Worm (Caenorhabditis elegans) whole organism, L4 larva: ENCODE data around the gene cnt-1.

ENCODE experiments used
- T20F7.1 ChIP-seq: fragments of 200-800 bp; sonication (Bioruptor generic); optimal IDR thresholded peaks from 2 replicates; lab custom pipeline; 2018; ENCODE audit warnings: mild to moderate bottlenecking, missing genetic modification characterization, missing compliant biosample characterization
- Y105C5A.15 ChIP-seq: fragments of 200-800 bp; sonication (Bioruptor generic); IDR thresholded peaks from 2 replicates; pipeline ENCODE4 v1.3.6; 2022; ENCODE audit warnings: missing genetic modification characterization, missing compliant biosample characterization
- ZK546.5 ChIP-seq, 2 experiments: sonication (generic microtip); optimal IDR thresholded peaks; 2 replicates each; lab custom pipeline; 2017; ENCODE audit warnings: missing biosample characterization in 2 of 2, missing genetic modification characterization in 2 of 2
- aha-1 ChIP-seq: fragments of 150-350 bp; peaks from one replicate; lab custom pipeline; 2014; ENCODE audit warnings: missing biosample characterization, missing genetic modification characterization
- aly-2 ChIP-seq: sonication (generic microtip); optimal IDR thresholded peaks from 2 replicates; lab custom pipeline; 2018; ENCODE audit warnings: missing biosample characterization, missing genetic modification characterization
- arid-1 ChIP-seq: fragments of 200-800 bp; sonication (Bioruptor generic); conservative IDR thresholded peaks from 2 replicates; pipeline ENCODE4 v1.3.6; 2022; ENCODE audit warnings: missing genetic modification reagents, missing genetic modification characterization, missing compliant biosample characterization
- ceh-44 ChIP-seq: fragments of 200-800 bp; sonication (Bioruptor generic); IDR thresholded peaks from 2 replicates; pipeline ENCODE4 v1.3.6; 2022; ENCODE audit warnings: missing genetic modification reagents, missing genetic modification characterization, missing compliant biosample characterization
- ctbp-1 ChIP-seq: fragments of 200-800 bp; sonication (Bioruptor generic); IDR thresholded peaks from 2 replicates; pipeline ENCODE4 v1.3.6; 2022; ENCODE audit warnings: missing genetic modification reagents, missing genetic modification characterization, missing compliant biosample characterization
- daf-19 ChIP-seq: fragments of 200-800 bp; sonication (Bioruptor generic); conservative IDR thresholded peaks from 2 replicates; pipeline ENCODE4 v1.3.6; 2022; ENCODE audit warnings: missing genetic modification characterization, missing compliant biosample characterization
- duxl-1 ChIP-seq: sonication (generic microtip); optimal IDR thresholded peaks from 2 replicates; lab custom pipeline; 2016; ENCODE audit warnings: mild to moderate bottlenecking, missing genetic modification characterization, moderate library complexity, missing compliant biosample characterization; ENCODE audit not compliant: poor library complexity
- dve-1 ChIP-seq: sonication (generic microtip); optimal IDR thresholded peaks from 2 replicates; lab custom pipeline; 2017; ENCODE audit warnings: antibody characterized with exemption, mild to moderate bottlenecking, missing genetic modification characterization, missing compliant biosample characterization; ENCODE audit not compliant: insufficient read depth
- egl-43 ChIP-seq: fragments of 200-800 bp; sonication (Bioruptor generic); IDR thresholded peaks from 2 replicates; pipeline ENCODE4 v1.3.6; 2022; ENCODE audit warnings: missing genetic modification reagents, missing genetic modification characterization, missing compliant biosample characterization
- fos-1 ChIP-seq: fragments of 150-350 bp; optimal IDR thresholded peaks from 2 replicates; lab custom pipeline; 2014; ENCODE audit warnings: missing biosample characterization, missing genetic modification characterization
- hif-1 ChIP-seq, 2 experiments: sonication (generic microtip); optimal IDR thresholded peaks; 2 replicates each; lab custom pipeline; 2016 to 2017; ENCODE audit warnings: missing compliant biosample characterization in 2 of 2, missing genetic modification characterization in 2 of 2, missing genetic modification reagents in 2 of 2, missing genotype in 2 of 2, mild to moderate bottlenecking in 1 of 2
- hlh-11 ChIP-seq: fragments of 200-800 bp; sonication (Bioruptor generic); optimal IDR thresholded peaks from 2 replicates; lab custom pipeline; 2018; ENCODE audit warnings: mild to moderate bottlenecking, missing genetic modification characterization, missing compliant biosample characterization
- hlh-30 ChIP-seq: sonication (generic microtip); optimal IDR thresholded peaks from 2 replicates; lab custom pipeline; 2017; ENCODE audit warnings: antibody characterized with exemption, mild to moderate bottlenecking, missing genetic modification characterization, missing compliant biosample characterization; ENCODE audit not compliant: insufficient read depth
- hmg-1.1 ChIP-seq: fragments of 200-800 bp; sonication (Bioruptor generic); IDR thresholded peaks from 2 replicates; pipeline ENCODE4 v1.3.6; 2022; ENCODE audit warnings: missing genetic modification reagents, missing genetic modification characterization, missing compliant biosample characterization
- lin-15B ChIP-seq: fragments of 150-350 bp; sonication (generic microtip); optimal IDR thresholded peaks from 3 replicates; lab custom pipeline; 2014; ENCODE audit warnings: missing biosample characterization, missing genetic modification characterization
- lin-38 ChIP-seq: fragments of 200-800 bp; sonication (Bioruptor generic); IDR thresholded peaks from 2 replicates; pipeline ENCODE4 v1.3.6; 2022; ENCODE audit warnings: missing genetic modification reagents, missing genetic modification characterization, missing compliant biosample characterization
- lsy-2 ChIP-seq, 2 experiments: fragments of 150-350 bp in 1 of 2; sonication (generic microtip) in 1 of 2; optimal IDR thresholded peaks; 2 replicates each; lab custom pipeline; 2014 to 2017; ENCODE audit warnings: missing biosample characterization in 2 of 2, missing genetic modification characterization in 2 of 2
- mep-1 ChIP-seq: fragments of 150-350 bp; sonication (generic microtip); optimal IDR thresholded peaks from 3 replicates; lab custom pipeline; 2014; ENCODE audit warnings: missing biosample characterization, missing genetic modification characterization
- mes-2 ChIP-seq: sonication (generic microtip); optimal IDR thresholded peaks from 2 replicates; lab custom pipeline; 2016; ENCODE audit warnings: missing genotype, mild to moderate bottlenecking, missing genetic modification characterization, missing compliant biosample characterization; ENCODE audit not compliant: poor library complexity, severe bottlenecking
- mxl-2 ChIP-seq: fragments of 200-800 bp; sonication (Bioruptor generic); conservative IDR thresholded peaks from 2 replicates; pipeline ENCODE4 v1.3.6; 2022; ENCODE audit warnings: missing genetic modification reagents, missing genetic modification characterization, missing compliant biosample characterization
- nhr-25 ChIP-seq: sonication (generic microtip); optimal IDR thresholded peaks from 2 replicates; lab custom pipeline; 2017; ENCODE audit warnings: missing genetic modification characterization, mild to moderate bottlenecking, missing compliant biosample characterization, antibody characterized with exemption, moderate library complexity, borderline replicate concordance; ENCODE audit not compliant: insufficient read depth
- php-3 ChIP-seq: fragments of 200-800 bp; sonication (Bioruptor generic); IDR thresholded peaks from 2 replicates; pipeline ENCODE4 v1.3.6; 2022; ENCODE audit warnings: missing genetic modification reagents, missing genetic modification characterization, missing compliant biosample characterization
- pqm-1 ChIP-seq: sonication (generic microtip); optimal IDR thresholded peaks from 2 replicates; lab custom pipeline; 2017; ENCODE audit warnings: missing biosample characterization, missing genetic modification characterization
- saeg-2 ChIP-seq: fragments of 200-800 bp; sonication (Bioruptor generic); IDR thresholded peaks from 2 replicates; pipeline ENCODE4 v1.3.6; 2022; ENCODE audit warnings: missing genetic modification reagents, missing genetic modification characterization, missing compliant biosample characterization
- set-16 ChIP-seq: fragments of 200-800 bp; sonication (Bioruptor generic); IDR thresholded peaks from 2 replicates; pipeline ENCODE4 v1.3.6; 2022; ENCODE audit warnings: missing genetic modification reagents, missing genetic modification characterization, missing compliant biosample characterization
- tra-1 ChIP-seq: fragments of 200-800 bp; sonication (Bioruptor generic); IDR thresholded peaks from 2 replicates; pipeline ENCODE4 v1.3.6; 2022; ENCODE audit warnings: missing genetic modification reagents, missing genetic modification characterization, missing compliant biosample characterization
- unc-130 ChIP-seq: sonication (generic microtip); optimal IDR thresholded peaks from 2 replicates; lab custom pipeline; 2016; ENCODE audit warnings: missing genetic modification reagents, missing genetic modification characterization, missing compliant biosample characterization
- unc-62 ChIP-seq, 3 experiments: fragments of 150-350 bp in 1 of 3; sonication (generic microtip); optimal IDR thresholded peaks in 2 of 3; peaks in 1 of 3; 1 replicate in 1 of 3; 2 replicates in 2 of 3; lab custom pipeline; 2014 to 2017; ENCODE audit warnings: missing biosample characterization in 3 of 3, missing genetic modification characterization in 3 of 3, missing genetic modification reagents in 3 of 3, missing genotype in 1 of 3
- zip-2 ChIP-seq: fragments of 150-350 bp; optimal IDR thresholded peaks from 2 replicates; lab custom pipeline; 2014; ENCODE audit warnings: missing biosample characterization, missing genetic modification characterization
- ztf-11 ChIP-seq: fragments of 150-350 bp; optimal IDR thresholded peaks from 2 replicates; lab custom pipeline; 2014; ENCODE audit warnings: missing biosample characterization, missing genetic modification characterization

cnt-1 gene

DNA sequence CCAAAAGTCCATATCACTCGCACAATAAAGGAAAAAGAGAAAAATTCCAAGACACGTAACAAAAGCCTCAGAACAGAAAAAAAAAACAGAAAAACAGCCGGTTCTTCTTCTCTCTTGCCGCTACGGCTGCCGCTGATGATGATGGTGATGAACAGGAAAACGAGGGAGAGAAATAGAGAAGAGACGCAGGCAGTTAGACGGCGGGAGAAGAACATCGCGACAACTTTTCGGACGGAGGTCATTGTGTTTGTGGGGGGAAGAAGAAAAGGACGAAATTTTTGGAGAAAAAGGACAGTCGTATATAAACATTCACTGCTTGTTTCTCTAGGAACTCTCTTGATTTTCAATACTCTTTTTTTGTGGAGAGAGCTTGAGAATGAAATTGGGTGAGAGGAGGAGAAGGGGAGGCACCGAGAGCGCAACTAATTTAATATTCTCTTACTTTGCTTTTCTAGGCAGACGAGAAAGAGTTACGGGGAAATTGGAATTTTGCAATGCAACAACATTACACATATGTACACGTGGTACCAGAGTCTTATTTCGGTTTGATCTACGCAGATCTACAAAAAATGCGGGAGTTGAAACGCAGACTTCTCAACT is 1.0 kb upstream of the cnt-1 start (continued):
- 0 out of 2 replicates have a peak, but pooled peaks have one; percentile 50 for TF ChIP-seq tra-1
- TF ChIP-seq hif-1 (tag; optimal IDR thresholded peaks at IDR 0.05; lab: Kevin White, UChicago), result peak in 1 of 2 experiments; percentile 57
- peak; percentile 41 for TF ChIP-seq lin-38
- no peak for TF ChIP-seq ztf-11
- TF ChIP-seq hlh-30 (tag; lab: Kevin White, UChicago), result peak; percentile 47

DNA sequence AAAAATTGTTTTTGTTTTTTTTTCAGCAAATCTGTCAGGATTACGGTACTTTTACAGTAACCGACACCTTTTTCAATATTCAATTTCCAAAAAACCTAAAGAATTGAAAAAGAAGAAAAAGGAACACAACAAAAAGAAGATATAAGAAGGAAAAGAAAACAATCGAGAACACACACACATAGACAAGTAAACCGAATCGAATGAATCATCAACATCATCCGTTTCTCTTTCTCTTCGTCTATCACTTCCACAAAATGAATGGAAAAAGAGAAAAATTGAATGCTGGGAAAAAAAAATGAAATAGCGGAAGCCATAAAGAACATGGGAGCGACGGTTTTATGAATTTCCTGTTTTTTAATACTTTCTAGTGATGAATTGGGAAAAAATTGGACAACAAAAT is 7.2 kb downstream of the cnt-1 start:
- no peak for TF ChIP-seq aly-2
- peak; percentile 52 for TF ChIP-seq dve-1
- TF ChIP-seq lsy-2 (tag; optimal IDR thresholded peaks at IDR 0.05; lab: Kevin White, UChicago), result peak in 1 of 2 experiments; percentile 33

- TF ChIP-seq dve-1, result peak; percentile 47
- peak; percentile 34 for TF ChIP-seq pqm-1 (tag; lab: Kevin White, UChicago)
- TF ChIP-seq ZK546.5 (tag; optimal IDR thresholded peaks at IDR 0.05; lab: Kevin White, UChicago), result no peak
Measured at ce11 chrII:12080015-12080414, 8.7 kb downstream of the cnt-1 start.

DNA sequence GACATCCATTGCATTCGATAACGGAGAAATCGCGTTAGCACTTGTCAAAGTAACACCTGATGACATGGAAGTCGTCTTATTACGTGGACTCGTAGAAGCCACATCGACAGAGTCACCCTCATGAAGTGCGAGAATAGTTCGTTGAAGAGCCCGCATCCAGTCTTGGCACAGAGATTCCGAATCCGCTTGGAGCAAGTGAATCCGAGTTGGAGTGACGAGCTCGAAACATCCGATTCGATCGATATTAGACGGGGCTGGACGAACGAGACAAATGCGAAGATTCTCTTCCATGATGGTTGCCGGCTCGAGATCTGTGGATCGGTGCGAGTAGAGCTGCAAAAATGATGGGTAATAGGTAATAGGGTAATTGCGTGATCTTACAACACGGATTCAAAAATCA is 11.4 kb downstream of the cnt-1 start:
- TF ChIP-seq unc-62 (GFP tag; optimal IDR thresholded peaks at IDR 0.05 in 1 of 2; lab: Kevin White, UChicago), result peak in 1 of 2 experiments; percentile 98
- no peak for TF ChIP-seq unc-62 (tag; optimal IDR thresholded peaks at IDR 0.05; lab: Kevin White, UChicago)
- TF ChIP-seq saeg-2, result no peak

- TF ChIP-seq duxl-1 (tag; lab: Kevin White, UChicago) (no peak), set-16 (GFP tag; lab: Robert Waterston, UW) (peak; percentile 41; the same call in 1 of the 2 replicates), lin-38 (peak; percentile 19; the same call in 1 of the 2 replicates)
Measured at ce11 chrII:12076355-12076754, 12.3 kb downstream of the cnt-1 start.

DNA sequence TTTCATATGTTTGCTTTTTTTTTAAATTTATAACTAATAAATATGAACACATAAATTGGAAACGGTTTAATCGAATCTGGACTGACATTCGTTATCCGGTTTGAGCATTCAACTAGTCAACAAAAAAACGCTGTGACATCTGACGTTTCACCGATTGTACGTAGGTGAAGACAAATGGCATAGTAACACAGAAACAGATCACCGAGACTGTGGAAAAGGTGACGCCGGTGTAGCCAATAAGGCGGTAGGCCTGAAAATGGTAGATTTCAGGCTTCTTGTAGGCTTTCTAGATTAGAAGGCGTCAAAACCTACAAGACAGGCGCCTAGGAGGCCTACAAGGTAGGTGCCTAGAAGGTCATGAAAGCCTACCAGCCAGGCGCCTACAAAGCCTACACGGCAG is 17.4 kb downstream of the cnt-1 start:
- TF ChIP-seq aha-1 (tag; lab: Kevin White, UChicago), result peak; percentile 97
- no peak for TF ChIP-seq daf-19
- TF ChIP-seq, all 104 proteins: peak for 1

- TF ChIP-seq unc-130 (GFP tag; lab: Kevin White, UChicago) (no peak), hmg-1.1 (no peak), nhr-25 (tag; lab: Kevin White, UChicago) (no peak), fos-1 (tag; lab: Kevin White, UChicago) (no peak), mep-1 (tag; lab: Kevin White, UChicago) (no peak), php-3 (GFP tag; lab: Robert Waterston, UW) (no peak), ctbp-1 (GFP tag; lab: Robert Waterston, UW) (no peak), daf-19 (no peak), zip-2 (tag; lab: Kevin White, UChicago) (no peak), arid-1 (no peak), Y105C5A.15 (GFP tag; lab: Robert Waterston, UW) (no peak), mxl-2 (GFP tag; lab: Robert Waterston, UW) (no peak), lin-15B (no peak), pqm-1 (tag; lab: Kevin White, UChicago) (no peak), egl-43 (GFP tag; lab: Robert Waterston, UW) (no peak), ceh-44 (GFP tag; lab: Robert Waterston, UW) (no peak), hlh-11 (tag; lab: Kevin White, UChicago) (no peak), T20F7.1 (GFP tag; lab: Kevin White, UChicago) (no peak), mes-2 (no peak)
Measured at ce11 chrII:12067451-12068076, 21.1 kb downstream of the cnt-1 start, which contains the start of gene Y17G7B.22. TSS of gene Y17G7B.22 (plus strand) at chrII:12068026.
